Worm (Caenorhabditis elegans) whole organism, L3 larva: ENCODE results near the gene srt-32.

Source experiments
- aly-2 ChIP-seq: fragments of 150-350 bp; optimal IDR thresholded peaks from 2 replicates; lab custom pipeline; 2014; ENCODE audit warnings: missing biosample characterization, missing genetic modification characterization
- ama-1 ChIP-seq: fragments of 150-350 bp; optimal IDR thresholded peaks from 2 replicates; lab custom pipeline; 2018
- ceh-28 ChIP-seq: fragments of 150-350 bp; optimal IDR thresholded peaks from 2 replicates; lab custom pipeline; 2014; ENCODE audit warnings: missing biosample characterization, missing genetic modification reagents, missing genetic modification characterization
- daf-12 ChIP-seq: fragments of 150-350 bp; optimal IDR thresholded peaks from 2 replicates; lab custom pipeline; 2014; ENCODE audit warnings: missing biosample characterization, missing genetic modification reagents, missing genetic modification characterization
- elt-3 ChIP-seq, 3 experiments: fragments of 150-350 bp in 1 of 3; sonication (generic microtip) in 2 of 3; optimal IDR thresholded peaks; 2 replicates in 2 of 3; 4 replicates in 1 of 3; lab custom pipeline; 2014 to 2017; ENCODE audit warnings: missing biosample characterization in 3 of 3, missing genetic modification characterization in 3 of 3
- lin-39 ChIP-seq: fragments of 150-350 bp; optimal IDR thresholded peaks from 2 replicates; lab custom pipeline; 2018; ENCODE audit warnings: missing biosample characterization, missing genetic modification reagents, missing genetic modification characterization
- nhr-25 ChIP-seq: sonication (generic microtip); optimal IDR thresholded peaks from 2 replicates; lab custom pipeline; 2017; ENCODE audit warnings: missing biosample characterization, missing genetic modification characterization
- nhr-77 ChIP-seq: fragments of 150-350 bp; optimal IDR thresholded peaks from 2 replicates; lab custom pipeline; 2014; ENCODE audit warnings: missing biosample characterization, missing genetic modification characterization
- pha-4 ChIP-seq: fragments of 150-350 bp; optimal IDR thresholded peaks from 2 replicates; lab custom pipeline; 2014; ENCODE audit warnings: missing biosample characterization, missing genetic modification reagents, missing genetic modification characterization
- ztf-4 ChIP-seq: fragments of 150-350 bp; optimal IDR thresholded peaks from 2 replicates; lab custom pipeline; 2014; ENCODE audit warnings: missing biosample characterization, missing genetic modification characterization

ce11 chrV:14546569-14546968 lies 12.8 kb upstream of the srt-32 start, which contains the start of gene C53A5.13:
- TF ChIP-seq pha-4 (tag; lab: Kevin White, UChicago) (no peak), ceh-28 (no peak), lin-39 (tag; lab: Kevin White, UChicago) (no peak), nhr-25 (tag; lab: Kevin White, UChicago) (no peak), aly-2 (tag; lab: Kevin White, UChicago) (no peak), nhr-77 (tag; lab: Kevin White, UChicago) (no peak), ztf-4 (tag; lab: Kevin White, UChicago) (no peak), ama-1 (no peak), daf-12 (tag; lab: Kevin White, UChicago) (no peak), elt-3 (tag; optimal IDR thresholded peaks at IDR 0.05; lab: Kevin White, UChicago) (no peak)
